Worm (Caenorhabditis elegans): Measurements from ENCODE around the gene mrpl-32.

DNA sequence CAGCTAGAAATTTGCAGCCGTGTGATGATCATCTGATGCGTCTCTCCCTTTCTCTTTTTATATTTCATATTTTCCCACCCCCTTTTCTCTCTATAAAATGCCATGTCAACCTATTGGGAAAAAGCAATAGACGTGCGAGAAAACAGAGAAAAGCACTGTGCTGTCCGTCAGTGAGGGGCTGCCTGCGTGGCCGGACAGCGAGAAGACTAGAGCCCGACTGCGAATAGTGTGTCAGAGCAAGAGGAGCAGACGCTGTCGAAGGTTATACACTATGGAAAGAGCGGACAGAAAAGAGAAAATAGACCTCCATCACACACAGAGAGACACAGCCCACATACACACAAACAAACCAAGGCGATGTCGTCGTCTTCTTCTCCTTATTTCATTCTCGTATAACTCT, 24.5 kb upstream of the mrpl-32 start:
- TF ChIP-seq tbx-2 (tag; optimal IDR thresholded peaks at IDR 0.05): peak; percentile 69
- peak; percentile 40 for TF ChIP-seq unc-55 (GFP tag; optimal IDR thresholded peaks at IDR 0.05)
- TF ChIP-seq C38D4.7 (GFP tag; optimal IDR thresholded peaks at IDR 0.05): no peak
- no peak for TF ChIP-seq ets-4 (tag; optimal IDR thresholded peaks at IDR 0.05)
- no peak for TF ChIP-seq che-1 (tag; optimal IDR thresholded peaks at IDR 0.05)
- TF ChIP-seq hlh-15 (tag; optimal IDR thresholded peaks at IDR 0.05): no peak
- TF ChIP-seq ztf-16 (tag; optimal IDR thresholded peaks at IDR 0.05): no peak
- no peak for TF ChIP-seq nhr-11 (tag; optimal IDR thresholded peaks at IDR 0.05)
- no peak for TF ChIP-seq ama-1 (optimal IDR thresholded peaks at IDR 0.05)

All from whole organism, late embryonic.